3 worm cellular contexts compared by ENCODE assay signal in genomic region chrIII:8411976-8412375, ce11.
A peak's percentile ranks its signal among the peaks of the same experiment; 100 is the strongest.
TF ChIP-seq lines count a peak whose summit lies in the region.

No protein-coding gene starts in this region.

TF ChIP-seq in whole organism, L2 larva, 48 proteins besides CTCF, POLR2A, EP300 and RAD21 (continued from another document):
- TF ChIP-seq lin-13 (GFP tag; optimal IDR thresholded peaks at IDR 0.05; lab: Kevin White, UChicago) (peak; percentile 58), F13H6.1 (tag; optimal IDR thresholded peaks at IDR 0.05; lab: Kevin White, UChicago) (peak; percentile 77), C34F6.9 (tag; optimal IDR thresholded peaks at IDR 0.05; lab: Kevin White, UChicago) (peak; percentile 93), lsy-2 (tag; optimal IDR thresholded peaks at IDR 0.05; lab: Kevin White, UChicago) (peak; percentile 72 to 94), snpc-4 (tag; optimal IDR thresholded peaks at IDR 0.05; lab: Kevin White, UChicago) (peak; percentile 33), fos-1 (tag; optimal IDR thresholded peaks at IDR 0.05; lab: Kevin White, UChicago) (peak; percentile 86), zag-1 (tag; optimal IDR thresholded peaks at IDR 0.05; lab: Kevin White, UChicago) (peak; percentile 84), mbf-1 (tag; optimal IDR thresholded peaks at IDR 0.05; lab: Kevin White, UChicago) (no peak), unc-55 (GFP tag; optimal IDR thresholded peaks at IDR 0.05; lab: Kevin White, UChicago) (peak; percentile 91), unc-39 (tag; optimal IDR thresholded peaks at IDR 0.05; lab: Kevin White, UChicago) (no peak), nhr-21 (tag; optimal IDR thresholded peaks at IDR 0.05; lab: Kevin White, UChicago) (peak; percentile 31), peb-1 (tag; optimal IDR thresholded peaks at IDR 0.05; lab: Kevin White, UChicago) (no peak), gmeb-1 (tag; optimal IDR thresholded peaks at IDR 0.05; lab: Kevin White, UChicago) (peak; percentile 47), mab-5 (tag; optimal IDR thresholded peaks at IDR 0.05; lab: Kevin White, UChicago) (peak; percentile 57), nhr-77 (tag; optimal IDR thresholded peaks at IDR 0.05; lab: Kevin White, UChicago) (no peak), nhr-129 (tag; optimal IDR thresholded peaks at IDR 0.05; lab: Kevin White, UChicago) (peak; percentile 88)

TF ChIP-seq in whole organism, L4 larva, 104 proteins besides CTCF, POLR2A, EP300 and RAD21 (continued from another document):
- TF ChIP-seq hmg-1.1 (GFP tag; IDR thresholded peaks at IDR 0.05; lab: Robert Waterston, UW) (peak; percentile 81), spr-1 (tag; optimal IDR thresholded peaks at IDR 0.05; lab: Kevin White, UChicago) (peak; percentile 39), D1046.2 (GFP tag; IDR thresholded peaks at IDR 0.05; lab: Robert Waterston, UW) (peak; percentile 26; the same call in 1 of the 2 replicates), nhr-42 (GFP tag; IDR thresholded peaks at IDR 0.05; lab: Robert Waterston, UW) (no peak), madf-9 (GFP tag; conservative IDR thresholded peaks at IDR 0.05; lab: Robert Waterston, UW) (0 out of 2 replicates have a peak, but pooled peaks have one; percentile 35), pha-4 (GFP tag; IDR thresholded peaks at IDR 0.05; lab: Robert Waterston, UW) (peak; percentile 65), pha-4 (tag; optimal IDR thresholded peaks at IDR 0.05; lab: Kevin White, UChicago) (peak; percentile 94), nhr-77 (tag; optimal IDR thresholded peaks at IDR 0.05; lab: Kevin White, UChicago) (peak; percentile 43), nhr-28 (tag; optimal IDR thresholded peaks at IDR 0.05; lab: Kevin White, UChicago) (peak; percentile 80), unc-39 (tag; optimal IDR thresholded peaks at IDR 0.05; lab: Kevin White, UChicago) (no peak), aha-1 (tag; lab: Kevin White, UChicago) (peak; percentile 90), mdl-1 (tag; optimal IDR thresholded peaks at IDR 0.05; lab: Kevin White, UChicago) (peak in 1 of 2 experiments; percentile 68), daf-16 (GFP tag; optimal IDR thresholded peaks at IDR 0.05; lab: Kevin White, UChicago) (no peak), daf-16 (tag; optimal IDR thresholded peaks at IDR 0.05; lab: Kevin White, UChicago) (peak; percentile 84), dmd-6 (GFP tag; IDR thresholded peaks at IDR 0.05; lab: Robert Waterston, UW) (peak; percentile 52; the same call in 1 of the 2 replicates), dpl-1 (GFP tag; optimal IDR thresholded peaks at IDR 0.05; lab: Kevin White, UChicago) (peak; percentile 62), hif-1 (tag; optimal IDR thresholded peaks at IDR 0.05; lab: Kevin White, UChicago) (peak in 1 of 2 experiments; percentile 67), lin-1 (GFP tag; IDR thresholded peaks at IDR 0.05; lab: Robert Waterston, UW) (0 out of 2 replicates have a peak, but pooled peaks have one; percentile 35), ces-1 (GFP tag; optimal IDR thresholded peaks at IDR 0.05; lab: Kevin White, UChicago) (no peak), T20F7.1 (GFP tag; optimal IDR thresholded peaks at IDR 0.05; lab: Kevin White, UChicago) (peak; percentile 81), dve-1 (tag; optimal IDR thresholded peaks at IDR 0.05; lab: Kevin White, UChicago; ENCODE audit: insufficient read depth) (peak; percentile 94), pqm-1 (tag; optimal IDR thresholded peaks at IDR 0.05; lab: Kevin White, UChicago) (peak; percentile 61), ctbp-1 (GFP tag; IDR thresholded peaks at IDR 0.05; lab: Robert Waterston, UW) (0 out of 2 replicates have a peak, but pooled peaks have one; percentile 45), lin-13 (GFP tag; optimal IDR thresholded peaks at IDR 0.05; lab: Kevin White, UChicago) (peak; percentile 35), mxl-3 (GFP tag; optimal IDR thresholded peaks at IDR 0.05; lab: Kevin White, UChicago) (peak; percentile 85), hlh-30 (tag; optimal IDR thresholded peaks at IDR 0.05; lab: Kevin White, UChicago; ENCODE audit: insufficient read depth) (peak; percentile 80), ama-1 (optimal IDR thresholded peaks at IDR 0.05; lab: Kevin White, UChicago) (peak; percentile 28), F49E8.2 (tag; optimal IDR thresholded peaks at IDR 0.05; lab: Kevin White, UChicago; ENCODE audit: borderline replicate concordance) (no peak), lin-38 (GFP tag; IDR thresholded peaks at IDR 0.05; lab: Robert Waterston, UW) (peak; percentile 43)
TF ChIP-seq in whole organism, L4 larva: peak in this region for 37.

TF ChIP-seq in whole organism, late embryonic, 69 proteins besides CTCF, POLR2A, EP300 and RAD21 (continued from another document):
- TF ChIP-seq unc-3 (GFP tag; conservative IDR thresholded peaks at IDR 0.05; lab: Robert Waterston, UW), result no peak
- peak; percentile 44 for TF ChIP-seq unc-3 (tag; optimal IDR thresholded peaks at IDR 0.05; lab: Kevin White, UChicago)
- no peak for TF ChIP-seq hlh-8 (tag; optimal IDR thresholded peaks at IDR 0.05; lab: Kevin White, UChicago)
- no peak for TF ChIP-seq Y22D7AL.16 (tag; optimal IDR thresholded peaks at IDR 0.05; lab: Kevin White, UChicago)
- peak; percentile 23 for TF ChIP-seq dmd-4 (tag; optimal IDR thresholded peaks at IDR 0.05; lab: Kevin White, UChicago; ENCODE audit: borderline replicate concordance)
